Worm (Caenorhabditis elegans): ENCODE measurements around the gene C14B4.2.
"Not testable (repeated sequence)": the region's sequence is repeated elsewhere in the genome, so short reads cannot be mapped to it uniquely, and the experiment has no call there.

The C14B4.2 gene

DNA sequence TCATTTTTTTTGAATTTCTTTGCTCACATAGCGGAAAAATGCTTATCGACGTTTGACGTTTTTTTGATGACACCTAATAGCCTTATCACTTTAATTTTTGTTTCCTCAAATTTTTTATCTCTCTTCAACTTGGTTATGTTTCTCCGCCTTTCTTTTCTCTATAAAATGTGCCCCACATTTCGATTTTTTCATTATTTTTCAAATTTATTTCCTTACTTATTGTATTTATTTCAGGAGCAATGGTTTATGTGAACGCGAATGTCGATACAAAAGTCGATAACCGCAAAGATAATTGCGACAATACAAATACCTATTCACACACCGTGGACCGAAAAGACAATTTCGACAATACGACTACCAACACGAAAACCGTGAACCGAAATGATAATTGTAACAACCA lies 42.1 kb downstream of the C14B4.2 start, which contains the start of gene sdz-6:
TSS of gene sdz-6 (plus strand) at position 229 of the 400 bp plus-strand sequence.
- no peak for TF ChIP-seq lin-15B (tag; optimal IDR thresholded peaks at IDR 0.05)
- peak; percentile 25 for TF ChIP-seq elt-2 (tag; optimal IDR thresholded peaks at IDR 0.05)
- no peak for TF ChIP-seq lin-13 (GFP tag; optimal IDR thresholded peaks at IDR 0.05)
- TF ChIP-seq unc-62 (GFP tag; optimal IDR thresholded peaks at IDR 0.05) = no peak
- TF ChIP-seq ceh-90 (tag; optimal IDR thresholded peaks at IDR 0.05) = no peak
- TF ChIP-seq ztf-4 (tag; optimal IDR thresholded peaks at IDR 0.05) = no peak
- no peak for TF ChIP-seq unc-130 (tag; optimal IDR thresholded peaks at IDR 0.05)
- no peak for TF ChIP-seq elt-3 (tag; optimal IDR thresholded peaks at IDR 0.05)

DNA sequence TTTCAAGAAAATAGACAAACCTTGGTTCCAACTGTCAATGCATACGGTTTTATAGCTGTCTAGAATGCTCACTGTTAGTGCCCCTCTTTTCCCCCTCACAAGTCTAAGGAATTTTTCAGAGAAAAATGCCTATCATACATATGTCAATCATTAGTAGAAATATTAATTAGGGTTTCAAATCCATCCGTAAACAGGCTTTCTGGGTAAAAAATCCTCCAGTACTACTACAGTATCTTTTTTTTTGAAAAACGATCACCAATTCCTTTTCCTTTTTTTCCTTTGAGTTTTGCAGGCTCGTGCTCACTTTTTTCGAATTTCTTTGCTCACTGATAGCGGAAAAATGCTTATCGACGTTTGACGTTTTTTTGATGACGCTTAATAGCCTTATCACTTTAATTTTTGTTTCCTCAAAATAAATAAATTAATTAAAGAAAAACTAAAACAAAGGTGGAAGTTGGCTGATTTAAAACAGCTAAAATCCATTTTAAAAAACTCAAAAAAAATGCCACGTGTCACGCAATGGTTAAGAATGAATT lies 42.9 kb downstream of the C14B4.2 start, which contains the start of gene C43D7.7:
TSS of gene C43D7.7 (minus strand) at position 51 of the 536 bp plus-strand sequence.
- TF ChIP-seq nhr-19 (GFP tag; conservative IDR thresholded peaks at IDR 0.05) = no peak
- TF ChIP-seq unc-30 (tag; optimal IDR thresholded peaks at IDR 0.05) = no peak
- no peak for TF ChIP-seq skn-1 (tag; optimal IDR thresholded peaks at IDR 0.05)
- TF ChIP-seq ama-1 (optimal IDR thresholded peaks at IDR 0.05) = no peak
- TF ChIP-seq C04F5.9 (tag; optimal IDR thresholded peaks at IDR 0.05) = no peak
- TF ChIP-seq elt-2 (tag; optimal IDR thresholded peaks at IDR 0.05) = peak; percentile 69
- TF ChIP-seq isw-1 (GFP tag; IDR thresholded peaks at IDR 0.05) = no peak
- TF ChIP-seq egl-13 (tag; optimal IDR thresholded peaks at IDR 0.05) = no peak
- no peak for TF ChIP-seq pag-3 (tag; optimal IDR thresholded peaks at IDR 0.05; ENCODE audit: borderline replicate concordance, insufficient read depth)

DNA sequence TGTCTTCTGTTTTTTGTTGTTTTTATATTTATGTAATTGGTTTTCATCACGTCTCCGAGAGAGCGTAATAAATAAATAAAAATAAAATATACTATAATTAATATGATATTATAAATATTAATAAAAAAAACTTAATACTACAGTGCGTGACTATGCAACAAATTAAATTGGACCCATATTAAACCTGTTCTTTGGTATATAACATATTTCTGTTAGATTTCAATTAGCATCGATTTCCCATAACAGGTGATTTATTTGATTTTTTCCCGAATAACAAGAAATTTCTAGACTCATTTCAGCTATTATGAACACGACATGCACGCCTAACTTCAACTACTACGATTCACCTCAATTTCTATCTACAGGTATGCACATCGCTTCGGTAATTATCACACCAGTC lies 45.4 kb downstream of the C14B4.2 start, which contains the start of gene srh-208:
TSS of gene srh-208 (plus strand) at position 301 of the 400 bp plus-strand sequence.
- TF ChIP-seq unc-62 (GFP tag; optimal IDR thresholded peaks at IDR 0.05); sup-37 (GFP tag; optimal IDR thresholded peaks at IDR 0.05); nhr-90 (tag; optimal IDR thresholded peaks at IDR 0.05; ENCODE audit: poor library complexity): not testable (repeated sequence)

DNA sequence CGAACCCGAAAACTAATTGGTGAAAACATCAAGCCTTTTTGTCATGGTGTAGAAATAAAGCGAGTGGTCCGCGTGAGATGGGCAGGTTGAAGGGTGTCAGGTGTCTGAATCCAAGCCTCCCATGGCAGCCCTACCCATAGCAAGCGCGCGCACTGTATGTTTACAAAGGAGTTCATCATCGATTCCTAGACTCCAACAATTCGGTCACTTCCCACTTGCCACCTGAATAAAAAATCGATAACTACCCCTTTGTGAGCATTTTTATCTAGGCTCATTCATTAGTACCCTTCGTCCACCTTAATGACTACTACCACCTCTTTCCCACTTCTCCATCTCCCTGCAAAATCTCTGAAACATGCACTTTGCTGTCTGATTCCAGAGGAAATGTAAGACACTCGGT lies 49.5 kb downstream of the C14B4.2 start, which contains the start of gene fbxb-64:
TSS of gene fbxb-64 (plus strand) at position 301 of the 400 bp plus-strand sequence.
- TF ChIP-seq nhr-71 (tag; optimal IDR thresholded peaks at IDR 0.05) (no peak), mef-2 (tag; optimal IDR thresholded peaks at IDR 0.05) (no peak), zip-4 (GFP tag; optimal IDR thresholded peaks at IDR 0.05) (no peak), unc-86 (tag; optimal IDR thresholded peaks at IDR 0.05) (no peak), snu-23 (GFP tag; optimal IDR thresholded peaks at IDR 0.05) (no peak), mdl-1 (tag; optimal IDR thresholded peaks at IDR 0.05) (no peak), tlp-1 (tag; optimal IDR thresholded peaks at IDR 0.05) (no peak), snpc-4 (tag; optimal IDR thresholded peaks at IDR 0.05) (no peak), lin-13 (GFP tag; optimal IDR thresholded peaks at IDR 0.05) (no peak), dsc-1 (tag; optimal IDR thresholded peaks at IDR 0.05) (no peak), grh-1 (GFP tag; IDR thresholded peaks at IDR 0.05) (no peak), lsy-2 (tag; optimal IDR thresholded peaks at IDR 0.05) (no peak)

DNA sequence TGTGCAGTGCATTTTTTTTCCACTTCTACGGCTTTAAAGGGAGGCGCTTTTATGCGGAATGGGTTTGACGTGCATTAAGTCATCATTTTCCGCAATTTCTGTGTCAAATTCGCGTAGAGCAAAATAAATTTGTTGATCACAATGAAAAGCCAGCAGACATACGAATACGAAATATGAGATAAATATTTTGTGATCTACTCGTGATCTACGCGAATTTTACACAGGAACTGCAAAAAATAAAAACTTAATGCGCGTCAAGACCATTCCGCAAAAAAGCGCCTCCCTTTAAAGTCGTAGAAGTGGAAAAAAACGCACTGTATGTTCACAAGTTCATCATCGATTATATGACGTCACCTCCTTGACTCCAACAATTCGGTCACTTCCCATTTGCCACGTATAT lies 51.1 kb downstream of the C14B4.2 start, which contains the start of gene C43D7.8:
TSS of gene C43D7.8 (minus strand) at position 101 of the 400 bp plus-strand sequence.
- TF ChIP-seq ceh-88 (GFP tag; IDR thresholded peaks at IDR 0.05) = no peak
- no peak for TF ChIP-seq unc-98 (GFP tag; IDR thresholded peaks at IDR 0.05)
- TF ChIP-seq irx-1 (tag; optimal IDR thresholded peaks at IDR 0.05) = no peak
- no peak for TF ChIP-seq skn-1 (tag; optimal IDR thresholded peaks at IDR 0.05)
- no peak for TF ChIP-seq lin-13 (GFP tag; optimal IDR thresholded peaks at IDR 0.05)
- TF ChIP-seq nhr-85 (tag) = no peak
- TF ChIP-seq lir-3 (tag; optimal IDR thresholded peaks at IDR 0.05; ENCODE audit: poor library complexity) = no peak
- no peak for TF ChIP-seq mab-9 (GFP tag; IDR thresholded peaks at IDR 0.05)
- no peak for TF ChIP-seq efl-1 (optimal IDR thresholded peaks at IDR 0.05)
- TF ChIP-seq efl-1 (GFP tag; optimal IDR thresholded peaks at IDR 0.05 in 1 of 2) = no peak
- no peak for TF ChIP-seq vab-15 (tag; optimal IDR thresholded peaks at IDR 0.05)
- TF ChIP-seq jun-1 (tag; optimal IDR thresholded peaks at IDR 0.05) = no peak
- no peak for TF ChIP-seq fkh-8 (tag; optimal IDR thresholded peaks at IDR 0.05)
- TF ChIP-seq nhr-90 (tag; optimal IDR thresholded peaks at IDR 0.05; ENCODE audit: poor library complexity) = no peak
- TF ChIP-seq ceh-90 (tag; optimal IDR thresholded peaks at IDR 0.05) = no peak
- no peak for TF ChIP-seq nhr-76 (tag; optimal IDR thresholded peaks at IDR 0.05)
